Worm (Caenorhabditis elegans): ENCODE measurements around the gene C15B12.1.

The C15B12.1 gene

DNA sequence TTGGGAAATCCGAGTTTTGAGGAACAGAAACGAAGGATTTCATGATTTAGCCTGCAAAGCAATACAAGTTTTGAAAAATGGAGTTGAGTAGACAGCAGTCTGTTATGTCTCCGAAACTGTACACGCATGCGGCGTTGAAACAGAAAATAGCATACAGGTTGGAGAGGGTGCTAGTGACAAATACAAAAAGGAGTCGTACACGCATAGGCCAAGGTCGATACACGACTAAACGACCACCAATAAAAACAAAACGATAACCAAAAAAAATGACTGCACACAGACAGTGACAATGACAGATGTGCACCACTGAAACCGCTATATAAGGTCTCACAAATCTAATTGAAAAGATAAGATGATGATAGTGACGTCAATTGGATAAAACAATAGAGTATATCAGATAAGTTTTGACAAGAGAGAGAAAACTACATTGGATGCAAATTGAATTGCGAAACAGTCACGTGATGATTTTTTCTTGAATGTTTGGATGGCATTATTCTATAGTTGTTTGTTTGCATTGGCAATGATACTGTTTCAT lies 27.7 kb upstream of the C15B12.1 start, which contains the start of gene fah-1 (continued):
- no peak for TF ChIP-seq lin-13 (GFP tag; optimal IDR thresholded peaks at IDR 0.05)
- TF ChIP-seq ces-1 (GFP tag; optimal IDR thresholded peaks at IDR 0.05), result no peak
- TF ChIP-seq unc-130 (tag; optimal IDR thresholded peaks at IDR 0.05), result no peak
- peak; percentile 1 for TF ChIP-seq vab-15 (tag; optimal IDR thresholded peaks at IDR 0.05)
- peak; percentile 27 for TF ChIP-seq swsn-7 (tag; optimal IDR thresholded peaks at IDR 0.05)
- TF ChIP-seq nhr-76 (tag; optimal IDR thresholded peaks at IDR 0.05), result no peak
- TF ChIP-seq nhr-12 (tag; optimal IDR thresholded peaks at IDR 0.05), result no peak
- no peak for TF ChIP-seq nhr-84 (tag; optimal IDR thresholded peaks at IDR 0.05)
- TF ChIP-seq pag-3 (tag; optimal IDR thresholded peaks at IDR 0.05; ENCODE audit: borderline replicate concordance, insufficient read depth), result peak; percentile 89
- no peak for TF ChIP-seq mef-2 (tag; optimal IDR thresholded peaks at IDR 0.05)
- TF ChIP-seq lsy-2 (tag; optimal IDR thresholded peaks at IDR 0.05), result no peak
- TF ChIP-seq nhr-11 (tag; optimal IDR thresholded peaks at IDR 0.05), result no peak
- no peak for TF ChIP-seq sup-37 (GFP tag; optimal IDR thresholded peaks at IDR 0.05)
- TF ChIP-seq grh-1 (GFP tag; IDR thresholded peaks at IDR 0.05), result peak; percentile 65
- TF ChIP-seq lin-15B (tag; optimal IDR thresholded peaks at IDR 0.05), result no peak
- no peak for TF ChIP-seq pqm-1 (tag; optimal IDR thresholded peaks at IDR 0.05)
- TF ChIP-seq ceh-63 (GFP tag; optimal IDR thresholded peaks at IDR 0.05), result no peak
- TF ChIP-seq fos-1 (tag; optimal IDR thresholded peaks at IDR 0.05), result no peak
- peak; percentile 43 for TF ChIP-seq nhr-19 (GFP tag; conservative IDR thresholded peaks at IDR 0.05)
- peak; percentile 97 for TF ChIP-seq nhr-85 (tag)
- no peak for TF ChIP-seq unc-98 (GFP tag; IDR thresholded peaks at IDR 0.05)
- TF ChIP-seq egl-27 (tag; optimal IDR thresholded peaks at IDR 0.05), result no peak
- no peak for TF ChIP-seq lir-3 (tag; optimal IDR thresholded peaks at IDR 0.05; ENCODE audit: poor library complexity)
- no peak for TF ChIP-seq ztf-11 (tag; optimal IDR thresholded peaks at IDR 0.05)
- TF ChIP-seq lin-35 (GFP tag; optimal IDR thresholded peaks at IDR 0.05), result peak in 1 of 2 experiments; percentile 41
- no peak for TF ChIP-seq tlp-1 (tag; optimal IDR thresholded peaks at IDR 0.05)
- TF ChIP-seq unc-30 (tag; optimal IDR thresholded peaks at IDR 0.05), result no peak
- no peak for TF ChIP-seq dsc-1 (tag; optimal IDR thresholded peaks at IDR 0.05)
- TF ChIP-seq ceh-90 (tag; optimal IDR thresholded peaks at IDR 0.05), result no peak
- no peak for TF ChIP-seq fkh-10 (GFP tag; optimal IDR thresholded peaks at IDR 0.05)
- TF ChIP-seq dpl-1 (GFP tag; optimal IDR thresholded peaks at IDR 0.05), result peak in 1 of 3 experiments; percentile 16

DNA sequence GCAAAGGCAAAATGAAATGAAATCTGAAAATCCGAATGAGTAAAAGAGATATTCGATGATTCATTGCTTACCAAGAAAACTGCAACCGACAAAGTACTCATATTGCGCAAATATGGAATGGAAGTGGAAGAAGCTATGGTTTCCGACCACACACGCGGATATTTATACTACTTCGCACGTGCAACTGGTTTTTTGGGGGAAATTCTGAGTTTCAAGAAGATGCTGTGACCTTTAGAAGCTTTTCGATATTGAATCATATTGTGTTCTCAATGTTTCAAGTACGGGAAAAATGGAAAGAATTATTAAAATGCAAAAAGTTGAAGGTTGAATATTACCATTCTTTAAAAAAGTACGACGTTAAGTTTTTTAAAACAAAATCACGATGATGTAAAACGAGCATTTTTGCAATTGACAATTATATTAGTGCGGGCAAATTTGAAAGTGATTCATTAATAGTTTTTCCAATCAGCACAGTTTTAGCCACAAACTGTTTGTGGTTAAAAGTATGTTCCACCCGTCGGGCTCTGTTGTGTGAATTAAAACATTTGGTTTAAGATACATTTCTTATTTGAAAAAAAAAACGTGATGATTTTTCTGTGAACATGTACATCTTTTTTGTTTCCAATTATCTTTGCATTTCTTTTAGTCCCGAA lies 25.6 kb upstream of the C15B12.1 start, which contains the start of the genes grl-6 and K10C2.6:
Gene grl-6, minus strand, starts transcription at position 101 of the 653 bp plus-strand sequence.
Gene K10C2.6, plus strand, starts transcription at position 603 of the 653 bp plus-strand sequence.
- no peak for TF ChIP-seq lin-15B (tag; optimal IDR thresholded peaks at IDR 0.05)
- TF ChIP-seq unc-130 (tag; optimal IDR thresholded peaks at IDR 0.05), result no peak
- no peak for TF ChIP-seq lin-35 (GFP tag; optimal IDR thresholded peaks at IDR 0.05)

DNA sequence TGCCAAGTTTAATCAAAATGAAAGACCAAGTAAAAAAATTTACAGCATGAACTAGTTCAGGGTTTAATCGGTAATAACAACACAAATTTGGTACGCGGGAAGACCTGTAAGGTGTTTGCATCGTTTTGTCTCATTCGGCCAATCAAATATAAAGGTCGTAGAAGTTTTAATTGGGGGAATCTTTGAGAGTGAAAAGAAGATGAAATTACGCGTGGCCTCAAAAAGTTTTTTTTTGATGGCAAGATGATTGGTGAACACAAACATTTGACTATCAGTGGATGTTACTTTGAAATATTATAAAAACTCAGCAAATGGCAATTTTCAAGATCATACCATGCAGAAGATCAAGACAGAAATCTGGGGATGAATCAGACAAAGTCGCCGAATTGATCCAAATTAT lies 21.5 kb upstream of the C15B12.1 start, which contains the start of gene nas-33:
Gene nas-33, minus strand, starts transcription at position 101 of the 400 bp plus-strand sequence.
- no peak for TF ChIP-seq Y116A8C.19 (tag; optimal IDR thresholded peaks at IDR 0.05; ENCODE audit: borderline replicate concordance)
- no peak for TF ChIP-seq egl-13 (tag; optimal IDR thresholded peaks at IDR 0.05)
- no peak for TF ChIP-seq tbx-2 (tag; optimal IDR thresholded peaks at IDR 0.05)
- no peak for TF ChIP-seq skn-1 (tag; optimal IDR thresholded peaks at IDR 0.05)
- no peak for TF ChIP-seq C16A3.4 (tag; optimal IDR thresholded peaks at IDR 0.05)
- TF ChIP-seq unc-86 (tag; optimal IDR thresholded peaks at IDR 0.05), result no peak
- TF ChIP-seq pqm-1 (tag; optimal IDR thresholded peaks at IDR 0.05), result no peak
- no peak for TF ChIP-seq elt-3 (tag; optimal IDR thresholded peaks at IDR 0.05)
- no peak for TF ChIP-seq isw-1 (GFP tag; IDR thresholded peaks at IDR 0.05)
- TF ChIP-seq unc-130 (tag; optimal IDR thresholded peaks at IDR 0.05), result no peak
- TF ChIP-seq lin-14 (GFP tag; optimal IDR thresholded peaks at IDR 0.05), result no peak
- no peak for TF ChIP-seq mef-2 (tag; optimal IDR thresholded peaks at IDR 0.05)
- no peak for TF ChIP-seq fkh-10 (GFP tag; optimal IDR thresholded peaks at IDR 0.05)
- no peak for TF ChIP-seq nhr-47 (tag; optimal IDR thresholded peaks at IDR 0.05)
- TF ChIP-seq snpc-4 (tag; optimal IDR thresholded peaks at IDR 0.05), result no peak
